Worm (Caenorhabditis elegans) whole organism, L2 larva: ENCODE results near the gene lgc-21.

Experiments used
- C34F6.9 ChIP-seq: fragments of 150-350 bp; optimal IDR thresholded peaks from 2 replicates; lab custom pipeline; 2014; ENCODE audit warnings: missing biosample characterization, missing genetic modification characterization
- F13H6.1 ChIP-seq: sonication (generic microtip); optimal IDR thresholded peaks from 2 replicates; lab custom pipeline; 2016; ENCODE audit warnings: missing genetic modification characterization, missing compliant biosample characterization
- R02D3.7 ChIP-seq: fragments of 150-350 bp; optimal IDR thresholded peaks from 2 replicates; lab custom pipeline; 2014; ENCODE audit warnings: missing biosample characterization, missing genetic modification characterization
- Y55F3AM.14 ChIP-seq: fragments of 200-800 bp; sonication (Bioruptor generic); optimal IDR thresholded peaks from 2 replicates; lab custom pipeline; 2018; ENCODE audit warnings: mild to moderate bottlenecking, missing genetic modification characterization, missing compliant biosample characterization
- ZK546.5 ChIP-seq: sonication (generic microtip); optimal IDR thresholded peaks from 2 replicates; lab custom pipeline; 2017; ENCODE audit warnings: missing biosample characterization, missing genetic modification characterization
- alr-1 ChIP-seq: fragments of 150-350 bp; optimal IDR thresholded peaks from 2 replicates; lab custom pipeline; 2014; ENCODE audit warnings: missing biosample characterization, missing genetic modification characterization
- aly-2 ChIP-seq: fragments of 150-350 bp; optimal IDR thresholded peaks from 2 replicates; lab custom pipeline; 2014; ENCODE audit warnings: missing biosample characterization, missing genetic modification characterization
- ama-1 ChIP-seq: fragments of 150-350 bp; optimal IDR thresholded peaks from 2 replicates; lab custom pipeline; 2018; ENCODE audit warnings: inconsistent platforms
- blmp-1 ChIP-seq: sonication (generic microtip); optimal IDR thresholded peaks from 2 replicates; lab custom pipeline; 2017; ENCODE audit warnings: missing genetic modification characterization, mild to moderate bottlenecking, missing compliant biosample characterization, antibody characterized with exemption, moderate library complexity; ENCODE audit not compliant: insufficient read depth
- ceh-16 ChIP-seq: fragments of 150-350 bp; optimal IDR thresholded peaks from 2 replicates; lab custom pipeline; 2014; ENCODE audit warnings: missing biosample characterization, missing genetic modification characterization
- ceh-82 ChIP-seq: fragments of 150-350 bp; optimal IDR thresholded peaks from 2 replicates; lab custom pipeline; 2014; ENCODE audit warnings: missing biosample characterization, missing genetic modification characterization
- crh-2 ChIP-seq: sonication (generic microtip); optimal IDR thresholded peaks from 2 replicates; lab custom pipeline; 2017; ENCODE audit warnings: missing biosample characterization, missing genetic modification characterization
- dmd-4 ChIP-seq: sonication (generic microtip); optimal IDR thresholded peaks from 2 replicates; lab custom pipeline; 2017; ENCODE audit warnings: missing biosample characterization, missing genetic modification characterization
- egl-27 ChIP-seq: sonication (generic microtip); optimal IDR thresholded peaks from 3 replicates; lab custom pipeline; 2017; ENCODE audit warnings: missing biosample characterization, missing genetic modification reagents, missing genetic modification characterization
- elt-1 ChIP-seq: fragments of 150-350 bp; optimal IDR thresholded peaks from 2 replicates; lab custom pipeline; 2014; ENCODE audit warnings: missing biosample characterization, missing genetic modification characterization
- elt-3 ChIP-seq: sonication (generic microtip); optimal IDR thresholded peaks from 2 replicates; lab custom pipeline; 2017; ENCODE audit warnings: missing biosample characterization, missing genetic modification characterization
- fos-1 ChIP-seq: fragments of 150-350 bp; optimal IDR thresholded peaks from 2 replicates; lab custom pipeline; 2014; ENCODE audit warnings: missing biosample characterization, missing genetic modification characterization
- gmeb-1 ChIP-seq: fragments of 150-350 bp; optimal IDR thresholded peaks from 2 replicates; lab custom pipeline; 2014; ENCODE audit warnings: missing biosample characterization, missing genetic modification characterization
- lin-11 ChIP-seq: fragments of 150-350 bp; sonication (generic microtip); optimal IDR thresholded peaks from 2 replicates; lab custom pipeline; 2014; ENCODE audit warnings: missing biosample characterization, missing genetic modification characterization, inconsistent platforms, mixed read lengths
- lin-13 ChIP-seq: fragments of 150-350 bp; optimal IDR thresholded peaks from 2 replicates; lab custom pipeline; 2014; ENCODE audit warnings: missing biosample characterization, missing genetic modification reagents, missing genetic modification characterization
- lin-39 ChIP-seq: fragments of 150-350 bp; optimal IDR thresholded peaks from 2 replicates; lab custom pipeline; 2014; ENCODE audit warnings: missing biosample characterization, missing genetic modification reagents, missing genetic modification characterization
- mab-5 ChIP-seq: fragments of 150-350 bp; optimal IDR thresholded peaks from 2 replicates; lab custom pipeline; 2014; ENCODE audit warnings: missing biosample characterization, missing genetic modification characterization
- mbf-1 ChIP-seq: sonication (generic microtip); optimal IDR thresholded peaks from 2 replicates; lab custom pipeline; 2017; ENCODE audit warnings: missing biosample characterization, missing genetic modification characterization
- mdl-1 ChIP-seq, 2 experiments: fragments of 150-350 bp in 1 of 2; sonication (generic microtip) in 1 of 2; optimal IDR thresholded peaks; 2 replicates each; lab custom pipeline; 2017; ENCODE audit warnings: missing biosample characterization in 2 of 2, missing genetic modification characterization in 2 of 2
- nhr-10 ChIP-seq: sonication (generic microtip); optimal IDR thresholded peaks from 2 replicates; lab custom pipeline; 2017; ENCODE audit warnings: missing biosample characterization, missing genetic modification characterization
- nhr-11 ChIP-seq: fragments of 150-350 bp; optimal IDR thresholded peaks from 2 replicates; lab custom pipeline; 2014; ENCODE audit warnings: missing biosample characterization, missing genetic modification characterization
- nhr-12 ChIP-seq: fragments of 150-350 bp; optimal IDR thresholded peaks from 2 replicates; lab custom pipeline; 2014; ENCODE audit warnings: missing biosample characterization, missing genetic modification characterization
- nhr-129 ChIP-seq: fragments of 150-350 bp; optimal IDR thresholded peaks from 2 replicates; lab custom pipeline; 2014; ENCODE audit warnings: missing biosample characterization, missing genetic modification characterization
- nhr-21 ChIP-seq: fragments of 150-350 bp; optimal IDR thresholded peaks from 2 replicates; lab custom pipeline; 2014; ENCODE audit warnings: missing biosample characterization, missing genetic modification characterization
- nhr-23 ChIP-seq: fragments of 150-350 bp; optimal IDR thresholded peaks from 2 replicates; lab custom pipeline; 2014; ENCODE audit warnings: missing biosample characterization, missing genetic modification reagents, missing genetic modification characterization
- nhr-237 ChIP-seq: fragments of 150-350 bp; optimal IDR thresholded peaks from 2 replicates; lab custom pipeline; 2014; ENCODE audit warnings: missing biosample characterization, missing genetic modification characterization
- nhr-25 ChIP-seq: fragments of 150-350 bp; sonication (generic microtip); optimal IDR thresholded peaks from 3 replicates; lab custom pipeline; 2014; ENCODE audit warnings: missing biosample characterization, missing genetic modification characterization
- nhr-6 ChIP-seq: fragments of 150-350 bp; optimal IDR thresholded peaks from 2 replicates; lab custom pipeline; 2014; ENCODE audit warnings: missing biosample characterization, missing genetic modification characterization
- nhr-77 ChIP-seq: fragments of 150-350 bp; optimal IDR thresholded peaks from 2 replicates; lab custom pipeline; 2014; ENCODE audit warnings: missing biosample characterization, missing genetic modification characterization
- peb-1 ChIP-seq: fragments of 150-350 bp; optimal IDR thresholded peaks from 2 replicates; lab custom pipeline; 2014; ENCODE audit warnings: missing biosample characterization, missing genetic modification characterization
- sem-4 ChIP-seq: fragments of 150-350 bp; optimal IDR thresholded peaks from 2 replicates; lab custom pipeline; 2014; ENCODE audit warnings: missing biosample characterization, missing genetic modification reagents, missing genetic modification characterization
- skn-1 ChIP-seq: sonication (generic microtip); optimal IDR thresholded peaks from 2 replicates; lab custom pipeline; 2017; ENCODE audit warnings: missing biosample characterization, missing genetic modification characterization
- sma-9 ChIP-seq, 2 experiments: fragments of 150-350 bp in 1 of 2; sonication (generic microtip) in 1 of 2; optimal IDR thresholded peaks; 2 replicates each; lab custom pipeline; 2014 to 2016; ENCODE audit warnings: missing genetic modification characterization in 2 of 2, mild to moderate bottlenecking in 1 of 2, missing biosample characterization in 1 of 2, missing compliant biosample characterization in 1 of 2, missing genetic modification reagents in 1 of 2, moderate library complexity in 1 of 2
- snpc-4 ChIP-seq: fragments of 150-350 bp; optimal IDR thresholded peaks from 2 replicates; lab custom pipeline; 2014; ENCODE audit warnings: missing biosample characterization, missing genetic modification characterization
- unc-39 ChIP-seq: fragments of 150-350 bp; optimal IDR thresholded peaks from 2 replicates; lab custom pipeline; 2014; ENCODE audit warnings: missing biosample characterization, missing genetic modification characterization
- unc-55 ChIP-seq: fragments of 150-350 bp; sonication (generic microtip); optimal IDR thresholded peaks from 3 replicates; lab custom pipeline; 2014; ENCODE audit warnings: missing biosample characterization, missing genetic modification reagents, missing genetic modification characterization
- unc-62 ChIP-seq: fragments of 150-350 bp; optimal IDR thresholded peaks from 2 replicates; lab custom pipeline; 2014; ENCODE audit warnings: missing biosample characterization, missing genetic modification reagents, missing genetic modification characterization
- ztf-1 ChIP-seq: fragments of 200-800 bp; sonication (Bioruptor generic); conservative IDR thresholded peaks from 2 replicates; pipeline ENCODE4 v1.3.6; 2022; ENCODE audit warnings: missing genetic modification characterization, missing compliant biosample characterization
- ztf-11 ChIP-seq: sonication (generic microtip); optimal IDR thresholded peaks from 2 replicates; lab custom pipeline; 2017; ENCODE audit warnings: missing biosample characterization, missing genetic modification characterization
- ztf-4 ChIP-seq: fragments of 150-350 bp; optimal IDR thresholded peaks from 2 replicates; lab custom pipeline; 2014; ENCODE audit warnings: missing biosample characterization, missing genetic modification characterization

The lgc-21 gene

DNA sequence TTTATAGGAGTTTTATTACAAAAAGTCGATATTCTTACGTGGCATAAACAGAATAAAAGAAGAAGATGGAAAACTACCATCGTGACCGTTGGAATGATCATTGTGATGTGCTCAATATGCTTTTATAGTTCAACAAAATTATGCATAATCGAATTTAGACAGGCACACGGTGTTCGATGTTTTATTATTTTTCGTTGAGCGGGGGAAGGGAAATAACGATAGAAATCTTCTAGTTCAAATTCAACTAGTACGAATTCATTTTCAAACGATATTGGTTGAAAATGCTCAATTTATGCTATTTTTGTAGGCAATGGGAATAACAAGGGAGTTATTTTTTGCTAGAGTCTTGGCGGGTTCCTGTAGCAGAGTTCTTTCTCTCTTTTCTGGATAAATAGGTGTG lies 10.8 kb upstream of the lgc-21 start, which contains the start of gene C33G3.5:
C33G3.5 (minus strand) TSS at position 101 of the 400 bp plus-strand sequence.
- no peak for TF ChIP-seq nhr-129
- no peak for TF ChIP-seq snpc-4 (tag; lab: Kevin White, UChicago)
- no peak for TF ChIP-seq fos-1
- TF ChIP-seq dmd-4 (tag; lab: Kevin White, UChicago) = no peak
- no peak for TF ChIP-seq alr-1 (tag; lab: Kevin White, UChicago)
- no peak for TF ChIP-seq elt-3 (tag; lab: Kevin White, UChicago)
- TF ChIP-seq F13H6.1 = no peak
- no peak for TF ChIP-seq nhr-25
- no peak for TF ChIP-seq lin-13
- no peak for TF ChIP-seq mbf-1 (tag; lab: Kevin White, UChicago)
- TF ChIP-seq, all 48 proteins: peak for 0

DNA sequence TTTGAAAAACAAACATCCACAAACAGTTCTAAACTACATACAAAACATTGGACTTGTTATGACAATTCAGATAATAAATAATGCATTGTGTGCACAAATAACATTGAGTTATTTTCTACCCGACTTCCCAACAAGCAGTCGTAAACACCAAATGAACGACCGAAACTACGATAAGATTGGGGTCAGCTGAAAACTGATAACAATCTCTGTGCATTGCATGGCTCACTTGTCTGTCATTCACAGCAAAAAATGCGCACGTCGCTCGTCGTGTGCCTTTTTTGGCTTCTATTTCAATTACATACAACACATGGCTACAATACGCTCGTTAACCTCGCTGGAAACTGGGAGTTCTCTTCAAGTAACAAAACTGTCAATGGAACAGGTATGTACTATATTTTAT lies 3.2 kb upstream of the lgc-21 start, which contains the start of gene C33G3.4:
C33G3.4 (plus strand) TSS at position 213 of the 400 bp plus-strand sequence.
- TF ChIP-seq C34F6.9 (tag; lab: Kevin White, UChicago) (no peak), peb-1 (tag; lab: Kevin White, UChicago) (no peak), crh-2 (peak; percentile 19), fos-1 (peak; percentile 64), elt-1 (tag; lab: Kevin White, UChicago) (no peak)

DNA sequence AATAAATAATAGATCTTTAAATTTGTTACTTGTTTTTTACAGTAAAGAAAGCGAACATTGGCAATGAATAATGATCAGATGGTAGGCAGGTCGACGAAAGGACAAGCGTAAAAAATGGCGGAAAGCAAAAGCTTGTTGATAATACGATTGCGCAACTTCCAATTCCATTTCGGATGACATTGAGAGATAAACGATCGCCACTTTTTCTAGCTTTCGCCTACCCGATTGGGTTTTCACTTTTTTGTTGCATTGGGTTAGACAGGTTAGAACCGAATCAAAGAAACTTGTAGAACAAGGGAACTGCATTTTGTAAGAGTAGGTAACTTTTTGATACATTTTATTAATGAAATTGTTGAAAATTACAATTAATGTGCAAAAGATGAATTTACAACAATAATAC lies 1.7 kb upstream of the lgc-21 start:
- TF ChIP-seq sem-4 (tag; lab: Kevin White, UChicago) = peak; percentile 46
- no peak for TF ChIP-seq nhr-11
- TF ChIP-seq blmp-1 (tag; lab: Kevin White, UChicago) = peak; percentile 73
- no peak for TF ChIP-seq egl-27 (tag; lab: Kevin White, UChicago)

DNA sequence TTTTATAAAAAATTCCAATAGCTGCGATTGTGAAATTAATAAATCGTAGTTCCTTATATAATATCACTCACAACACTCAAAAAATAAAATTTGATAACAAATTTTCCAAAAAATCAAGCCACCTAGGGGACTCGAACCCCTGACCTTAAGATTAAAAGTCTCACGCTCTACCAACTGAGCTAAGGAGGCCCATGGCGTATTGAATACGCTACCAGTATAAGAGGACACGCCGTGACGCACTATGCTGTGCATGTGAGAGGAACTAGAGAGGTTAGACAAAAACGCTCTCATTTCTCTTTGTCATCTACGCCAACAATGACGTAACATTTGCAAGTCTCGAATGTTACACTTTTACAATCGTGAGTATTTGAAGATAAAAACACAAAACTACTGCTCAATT lies 4.0 kb downstream of the lgc-21 start:
- TF ChIP-seq crh-2 = peak; percentile 90
- no peak for TF ChIP-seq ztf-1
- peak; percentile 5 for TF ChIP-seq blmp-1 (tag; lab: Kevin White, UChicago)
- no peak for TF ChIP-seq lin-39
- TF ChIP-seq aly-2 = no peak
- no peak for TF ChIP-seq alr-1 (tag; lab: Kevin White, UChicago)
- TF ChIP-seq ztf-11 = no peak
- TF ChIP-seq R02D3.7 (tag; lab: Kevin White, UChicago) = peak; percentile 0
- peak; percentile 94 for TF ChIP-seq sma-9 (GFP tag; optimal IDR thresholded peaks at IDR 0.05; lab: Kevin White, UChicago)
- TF ChIP-seq sma-9 (tag; optimal IDR thresholded peaks at IDR 0.05; lab: Kevin White, UChicago) = no peak
- TF ChIP-seq nhr-77 = peak; percentile 34
- peak; percentile 76 for TF ChIP-seq ama-1 (lab: Kevin White, UChicago)
- peak; percentile 93 for TF ChIP-seq ztf-4
- no peak for TF ChIP-seq nhr-23 (tag; lab: Kevin White, UChicago)
- no peak for TF ChIP-seq mbf-1 (tag; lab: Kevin White, UChicago)
- peak; percentile 7 for TF ChIP-seq unc-62 (GFP tag; lab: Kevin White, UChicago)
- no peak for TF ChIP-seq nhr-12
- TF ChIP-seq fos-1 = peak; percentile 91
- TF ChIP-seq elt-3 (tag; lab: Kevin White, UChicago) = no peak
- TF ChIP-seq nhr-237 = peak; percentile 36
- TF ChIP-seq snpc-4 (tag; lab: Kevin White, UChicago) = peak; percentile 80
- peak; percentile 78 for TF ChIP-seq mab-5 (tag; lab: Kevin White, UChicago)
- no peak for TF ChIP-seq unc-39 (tag; lab: Kevin White, UChicago)
- no peak for TF ChIP-seq dmd-4 (tag; lab: Kevin White, UChicago)
- peak; percentile 25 to 77 for TF ChIP-seq mdl-1 (tag; optimal IDR thresholded peaks at IDR 0.05; lab: Kevin White, UChicago)
- peak; percentile 57 for TF ChIP-seq nhr-11
- peak; percentile 95 for TF ChIP-seq unc-55 (GFP tag; lab: Kevin White, UChicago)
- TF ChIP-seq nhr-25 = peak; percentile 78
- peak; percentile 79 for TF ChIP-seq sem-4 (tag; lab: Kevin White, UChicago)
- no peak for TF ChIP-seq ZK546.5 (tag; lab: Kevin White, UChicago)
- peak; percentile 64 for TF ChIP-seq lin-11
- peak; percentile 99 for TF ChIP-seq nhr-129
- peak; percentile 8 for TF ChIP-seq nhr-10
- TF ChIP-seq ceh-16 (tag; lab: Kevin White, UChicago) = no peak
- TF ChIP-seq ceh-82 (tag; lab: Kevin White, UChicago) = no peak
- TF ChIP-seq gmeb-1 (tag; lab: Kevin White, UChicago) = peak; percentile 70
- peak; percentile 45 for TF ChIP-seq skn-1 (tag; lab: Kevin White, UChicago)
- peak; percentile 84 for TF ChIP-seq C34F6.9 (tag; lab: Kevin White, UChicago)
- TF ChIP-seq lin-13 = peak; percentile 86
- TF ChIP-seq Y55F3AM.14 (GFP tag; lab: Kevin White, UChicago) = peak; percentile 81
- TF ChIP-seq nhr-21 (tag; lab: Kevin White, UChicago) = peak; percentile 83
- TF ChIP-seq nhr-6 (tag; lab: Kevin White, UChicago) = peak; percentile 83
- TF ChIP-seq peb-1 (tag; lab: Kevin White, UChicago) = no peak
- TF ChIP-seq elt-1 (tag; lab: Kevin White, UChicago) = no peak
- peak; percentile 83 for TF ChIP-seq egl-27 (tag; lab: Kevin White, UChicago)
